Worm (Caenorhabditis elegans) whole organism, young adult: ENCODE measurements around the gene F43C11.11.

Experiments
- D2030.7 ChIP-seq: fragments of 200-800 bp; sonication (Bioruptor generic); IDR thresholded peaks from 2 replicates; pipeline ENCODE4 v1.3.6; 2022; ENCODE audit warnings: missing genetic modification reagents, missing genetic modification characterization, missing compliant biosample characterization
- F10E7.11 ChIP-seq: sonication (generic microtip); optimal IDR thresholded peaks from 2 replicates; lab custom pipeline; 2017; ENCODE audit warnings: mild to moderate bottlenecking, missing genetic modification characterization, moderate library complexity, missing compliant biosample characterization
- F23B12.7 ChIP-seq: sonication (generic microtip); optimal IDR thresholded peaks from 2 replicates; lab custom pipeline; 2017; ENCODE audit warnings: missing genetic modification characterization, mild to moderate bottlenecking, missing compliant biosample characterization, antibody characterized with exemption, moderate library complexity; ENCODE audit not compliant: insufficient read depth
- F39B2.1 ChIP-seq: fragments of 200-800 bp; sonication (Bioruptor generic); IDR thresholded peaks from 2 replicates; pipeline ENCODE4 v1.3.6; 2022; ENCODE audit warnings: missing genetic modification reagents, missing genetic modification characterization, missing compliant biosample characterization
- F57A8.1 ChIP-seq: fragments of 200-800 bp; sonication (Bioruptor generic); optimal IDR thresholded peaks from 2 replicates; lab custom pipeline; 2018; ENCODE audit warnings: mild to moderate bottlenecking, missing genetic modification characterization, moderate library complexity, missing compliant biosample characterization
- K11D2.4 ChIP-seq: fragments of 200-800 bp; sonication (Bioruptor generic); IDR thresholded peaks from 2 replicates; pipeline ENCODE4 v1.3.6; 2022; ENCODE audit warnings: missing genetic modification reagents, missing genetic modification characterization, missing compliant biosample characterization
- Y53F4B.3 ChIP-seq: fragments of 200-800 bp; sonication (Bioruptor generic); IDR thresholded peaks from 2 replicates; pipeline ENCODE4 v1.3.6; 2022; ENCODE audit warnings: missing genetic modification reagents, missing genetic modification characterization, missing compliant biosample characterization
- Y53G8AR.9 ChIP-seq: fragments of 200-800 bp; sonication (Bioruptor generic); conservative IDR thresholded peaks from 2 replicates; pipeline ENCODE4 v1.3.6; 2022; ENCODE audit warnings: missing genetic modification reagents, missing genetic modification characterization, missing compliant biosample characterization
- Y56A3A.18 ChIP-seq: fragments of 200-800 bp; sonication (Bioruptor generic); IDR thresholded peaks from 2 replicates; pipeline ENCODE4 v1.3.6; 2022; ENCODE audit warnings: missing genetic modification reagents, missing genetic modification characterization, missing compliant biosample characterization
- ama-1 ChIP-seq, 3 experiments: fragments of 150-350 bp in 1 of 3; sonication (generic microtip) in 2 of 3; optimal IDR thresholded peaks; 2 replicates each; lab custom pipeline; 2014 to 2018; ENCODE audit warnings: missing biosample characterization in 2 of 3, missing genetic modification characterization in 2 of 3, missing genetic modification reagents in 2 of 3
- aptf-3 ChIP-seq: fragments of 200-800 bp; sonication (Bioruptor generic); IDR thresholded peaks from 2 replicates; pipeline ENCODE4 v1.3.6; 2022; ENCODE audit warnings: missing genetic modification characterization, missing compliant biosample characterization
- atf-7 ChIP-seq: sonication (generic microtip); optimal IDR thresholded peaks from 2 replicates; lab custom pipeline; 2017; ENCODE audit warnings: mild to moderate bottlenecking, missing genetic modification characterization, missing compliant biosample characterization
- athp-1 ChIP-seq: sonication (generic microtip); optimal IDR thresholded peaks from 2 replicates; lab custom pipeline; 2017; ENCODE audit warnings: mild to moderate bottlenecking, missing genetic modification characterization, missing compliant biosample characterization
- attf-5 ChIP-seq: fragments of 200-800 bp; sonication (Bioruptor generic); optimal IDR thresholded peaks from 2 replicates; lab custom pipeline; 2018; ENCODE audit warnings: mild to moderate bottlenecking, missing genetic modification characterization, missing compliant biosample characterization
- bed-2 ChIP-seq: fragments of 200-800 bp; sonication (Bioruptor generic); IDR thresholded peaks from 2 replicates; pipeline ENCODE4 v1.3.6; 2022; ENCODE audit warnings: missing genetic modification reagents, missing genetic modification characterization, missing compliant biosample characterization
- ceh-79 ChIP-seq: sonication (generic microtip); optimal IDR thresholded peaks from 2 replicates; lab custom pipeline; 2017; ENCODE audit warnings: mild to moderate bottlenecking, missing genetic modification characterization, missing compliant biosample characterization
- chd-7 ChIP-seq: sonication (generic microtip); optimal IDR thresholded peaks from 2 replicates; lab custom pipeline; 2016; ENCODE audit warnings: mild to moderate bottlenecking, missing genetic modification characterization, moderate library complexity, missing compliant biosample characterization
- die-1 ChIP-seq: sonication (generic microtip); optimal IDR thresholded peaks from 2 replicates; lab custom pipeline; 2016; ENCODE audit warnings: missing genotype, mild to moderate bottlenecking, missing genetic modification characterization, missing compliant biosample characterization
- dpl-1 ChIP-seq: fragments of 150-350 bp; optimal IDR thresholded peaks from 2 replicates; lab custom pipeline; 2014; ENCODE audit warnings: missing biosample characterization, missing genetic modification reagents, missing genetic modification characterization
- egl-44 ChIP-seq: fragments of 200-800 bp; sonication (Bioruptor generic); IDR thresholded peaks from 2 replicates; pipeline ENCODE4 v1.3.6; 2022; ENCODE audit warnings: missing genetic modification reagents, missing genetic modification characterization, missing compliant biosample characterization
- ekl-4 ChIP-seq: fragments of 200-800 bp; sonication (Bioruptor generic); IDR thresholded peaks from 2 replicates; pipeline ENCODE4 v1.3.6; 2022; ENCODE audit warnings: missing genetic modification reagents, missing genetic modification characterization, missing compliant biosample characterization
- gei-17 ChIP-seq: fragments of 200-800 bp; sonication (Bioruptor generic); optimal IDR thresholded peaks from 2 replicates; lab custom pipeline; 2018; ENCODE audit warnings: mild to moderate bottlenecking, missing genetic modification characterization, missing compliant biosample characterization
- hlh-12 ChIP-seq: sonication (generic microtip); optimal IDR thresholded peaks from 2 replicates; lab custom pipeline; 2016; ENCODE audit warnings: missing genetic modification characterization, missing compliant biosample characterization
- hlh-26 ChIP-seq: fragments of 200-800 bp; sonication (Bioruptor generic); conservative IDR thresholded peaks from 2 replicates; pipeline ENCODE4 v1.3.6; 2022; ENCODE audit warnings: missing genetic modification reagents, missing genetic modification characterization, missing compliant biosample characterization
- hmg-20 ChIP-seq: fragments of 200-800 bp; sonication (Bioruptor generic); IDR thresholded peaks from 2 replicates; pipeline ENCODE4 v1.3.6; 2022; ENCODE audit warnings: missing genetic modification reagents, missing genetic modification characterization, missing compliant biosample characterization
- hrde-1 ChIP-seq: sonication (generic microtip); optimal IDR thresholded peaks from 2 replicates; lab custom pipeline; 2016; ENCODE audit warnings: missing genetic modification characterization, mild to moderate bottlenecking, missing compliant biosample characterization, moderate library complexity, missing genotype, missing genetic modification reagents, borderline replicate concordance
- hsf-1 ChIP-seq: fragments of 200-800 bp; sonication (Bioruptor generic); IDR thresholded peaks from 2 replicates; pipeline ENCODE4 v1.3.6; 2022; ENCODE audit warnings: missing genetic modification reagents, missing genetic modification characterization, missing compliant biosample characterization
- lag-1 ChIP-seq: fragments of 200-800 bp; sonication (Bioruptor generic); IDR thresholded peaks from 2 replicates; pipeline ENCODE4 v1.3.6; 2022; ENCODE audit warnings: missing genetic modification reagents, missing genetic modification characterization, missing compliant biosample characterization
- lin-40 ChIP-seq: sonication (generic microtip); optimal IDR thresholded peaks from 2 replicates; lab custom pipeline; 2016; ENCODE audit warnings: missing genetic modification characterization, mild to moderate bottlenecking, missing compliant biosample characterization, missing genotype, missing genetic modification reagents
- lsl-1 ChIP-seq: fragments of 200-800 bp; sonication (Bioruptor generic); optimal IDR thresholded peaks from 2 replicates; lab custom pipeline; 2018; ENCODE audit warnings: mild to moderate bottlenecking, missing genetic modification characterization, moderate library complexity, missing compliant biosample characterization
- lsy-27 ChIP-seq: sonication (generic microtip); optimal IDR thresholded peaks from 2 replicates; lab custom pipeline; 2017; ENCODE audit warnings: missing genetic modification characterization, mild to moderate bottlenecking, missing compliant biosample characterization, antibody characterized with exemption, missing genotype, borderline replicate concordance; ENCODE audit not compliant: insufficient read depth
- madf-6 ChIP-seq: fragments of 200-800 bp; sonication (Bioruptor generic); IDR thresholded peaks from 2 replicates; pipeline ENCODE4 v1.3.6; 2022; ENCODE audit warnings: missing genetic modification reagents, missing genetic modification characterization, missing compliant biosample characterization
- madf-8 ChIP-seq: fragments of 200-800 bp; sonication (Bioruptor generic); conservative IDR thresholded peaks from 2 replicates; pipeline ENCODE4 v1.3.6; 2022; ENCODE audit warnings: missing genetic modification reagents, missing genetic modification characterization, missing compliant biosample characterization
- mel-28 ChIP-seq: sonication (generic microtip); optimal IDR thresholded peaks from 2 replicates; lab custom pipeline; 2016; ENCODE audit warnings: borderline replicate concordance, mild to moderate bottlenecking, missing genetic modification characterization, missing compliant biosample characterization
- nhr-120 ChIP-seq: fragments of 200-800 bp; sonication (Bioruptor generic); IDR thresholded peaks from 2 replicates; pipeline ENCODE4 v1.3.6; 2022; ENCODE audit warnings: missing genetic modification characterization, missing compliant biosample characterization
- nhr-179 ChIP-seq: sonication (generic microtip); optimal IDR thresholded peaks from 2 replicates; lab custom pipeline; 2016; ENCODE audit warnings: mild to moderate bottlenecking, missing genetic modification characterization, missing compliant biosample characterization
- nhr-27 ChIP-seq: fragments of 200-800 bp; sonication (Bioruptor generic); optimal IDR thresholded peaks from 2 replicates; lab custom pipeline; 2018; ENCODE audit warnings: mild to moderate bottlenecking, missing genetic modification characterization, moderate library complexity, missing compliant biosample characterization
- sdz-38 ChIP-seq: sonication (generic microtip); optimal IDR thresholded peaks from 2 replicates; lab custom pipeline; 2016; ENCODE audit warnings: missing genotype, missing genetic modification characterization, missing compliant biosample characterization
- sea-2 ChIP-seq: fragments of 200-800 bp; sonication (Bioruptor generic); IDR thresholded peaks from 2 replicates; pipeline ENCODE4 v1.3.6; 2022; ENCODE audit warnings: missing genetic modification characterization, missing compliant biosample characterization
- sptf-2 ChIP-seq: fragments of 200-800 bp; sonication (Bioruptor generic); optimal IDR thresholded peaks from 2 replicates; lab custom pipeline; 2018; ENCODE audit warnings: mild to moderate bottlenecking, missing genetic modification characterization, missing compliant biosample characterization
- tbx-9 ChIP-seq: sonication (generic microtip); optimal IDR thresholded peaks from 2 replicates; lab custom pipeline; 2016; ENCODE audit warnings: borderline replicate concordance, missing genetic modification characterization, inconsistent platforms, missing compliant biosample characterization
- tlf-1 ChIP-seq: fragments of 200-800 bp; sonication (Bioruptor generic); optimal IDR thresholded peaks from 2 replicates; lab custom pipeline; 2018; ENCODE audit warnings: mild to moderate bottlenecking, missing genetic modification characterization, missing compliant biosample characterization
- ztf-22 ChIP-seq: fragments of 200-800 bp; sonication (Bioruptor generic); optimal IDR thresholded peaks from 2 replicates; lab custom pipeline; 2018; ENCODE audit warnings: mild to moderate bottlenecking, missing genetic modification characterization, moderate library complexity, missing compliant biosample characterization

F43C11.11 gene

ce11 chrII:2399810-2400209 lies 36.2 kb upstream of the F43C11.11 start:
- TF ChIP-seq K11D2.4 (GFP tag; lab: Robert Waterston, UW) (no peak), mel-28 (no peak), nhr-179 (tag; lab: Kevin White, UChicago) (no peak), tbx-9 (tag; lab: Kevin White, UChicago) (no peak), nhr-120 (GFP tag; lab: Robert Waterston, UW) (no peak), F57A8.1 (GFP tag; lab: Kevin White, UChicago) (no peak), madf-6 (GFP tag; lab: Robert Waterston, UW) (no peak), dpl-1 (GFP tag; lab: Kevin White, UChicago) (no peak), hsf-1 (GFP tag; lab: Robert Waterston, UW) (no peak), ama-1 (optimal IDR thresholded peaks at IDR 0.05; lab: Kevin White, UChicago) (no peak), ama-1 (GFP tag; optimal IDR thresholded peaks at IDR 0.05; lab: Kevin White, UChicago) (no peak), chd-7 (no peak), Y53F4B.3 (GFP tag; lab: Robert Waterston, UW) (no peak), attf-5 (GFP tag; lab: Kevin White, UChicago) (no peak), hlh-12 (tag; lab: Kevin White, UChicago) (no peak), ekl-4 (GFP tag; lab: Robert Waterston, UW) (no peak), Y56A3A.18 (GFP tag; lab: Robert Waterston, UW) (no peak), bed-2 (GFP tag; lab: Robert Waterston, UW) (no peak)
- TF ChIP-seq, all 124 proteins: peak for 0

- TF ChIP-seq hrde-1 (tag; lab: Kevin White, UChicago) (no peak), mel-28 (no peak), tlf-1 (no peak), nhr-27 (tag; lab: Kevin White, UChicago) (no peak), F10E7.11 (tag; lab: Kevin White, UChicago) (no peak), lsy-27 (tag; lab: Kevin White, UChicago) (no peak), sptf-2 (no peak), madf-6 (GFP tag; lab: Robert Waterston, UW) (no peak), K11D2.4 (GFP tag; lab: Robert Waterston, UW) (no peak), gei-17 (GFP tag; lab: Kevin White, UChicago) (no peak), Y53G8AR.9 (GFP tag; lab: Robert Waterston, UW) (no peak), madf-8 (GFP tag; lab: Robert Waterston, UW) (no peak), lin-40 (tag; lab: Kevin White, UChicago) (no peak), chd-7 (no peak), hmg-20 (GFP tag; lab: Robert Waterston, UW) (no peak), athp-1 (tag; lab: Kevin White, UChicago) (no peak)
Observed at ce11 chrII:2398884-2399283, 35.3 kb upstream of the F43C11.11 start, which contains the start of gene F16G10.14. F16G10.14 (minus strand) TSS chrII:2398984.

ce11 chrII:2395864-2396263 lies 32.3 kb upstream of the F43C11.11 start, which contains the start of gene F16G10.13:
F16G10.13 (minus strand) TSS chrII:2395964.
- TF ChIP-seq hmg-20 (GFP tag; lab: Robert Waterston, UW) (no peak), egl-44 (GFP tag; lab: Robert Waterston, UW) (no peak)

ce11 chrII:2393821-2394220 lies 30.2 kb upstream of the F43C11.11 start, which contains the start of gene F16G10.11:
F16G10.11 (minus strand) TSS chrII:2393921.
- TF ChIP-seq ceh-79 (tag; lab: Kevin White, UChicago): no peak
- TF ChIP-seq ztf-22 (GFP tag; lab: Kevin White, UChicago): no peak
- TF ChIP-seq F39B2.1 (GFP tag; lab: Robert Waterston, UW): no peak
- TF ChIP-seq F23B12.7 (tag; lab: Kevin White, UChicago): no peak
- no peak for TF ChIP-seq lsl-1 (GFP tag; lab: Kevin White, UChicago)
- no peak for TF ChIP-seq sea-2
- TF ChIP-seq atf-7 (tag; lab: Kevin White, UChicago): no peak
- no peak for TF ChIP-seq die-1
- no peak for TF ChIP-seq lag-1
- TF ChIP-seq hlh-26 (GFP tag; lab: Robert Waterston, UW): no peak
- no peak for TF ChIP-seq athp-1 (tag; lab: Kevin White, UChicago)
- TF ChIP-seq aptf-3: no peak
- TF ChIP-seq D2030.7 (GFP tag; lab: Robert Waterston, UW): no peak
- no peak for TF ChIP-seq sdz-38 (tag; lab: Kevin White, UChicago)
